Worm (Caenorhabditis elegans) whole organism, dauer: ENCODE data around the gene F52E1.14.

ENCODE experiments used
- unc-62 ChIP-seq: sonication (generic microtip); optimal IDR thresholded peaks from 2 replicates; lab custom pipeline; 2017; ENCODE audit warnings: missing biosample characterization, missing genetic modification reagents, missing genetic modification characterization

F52E1.14 gene

ce11 chrV:8375849-8376248, 7.9 kb upstream of the F52E1.14 start, which contains the start of gene F38E1.3:
Gene F38E1.3 (plus strand): TSS chrV:8376149.
- TF ChIP-seq unc-62: no peak

DNA sequence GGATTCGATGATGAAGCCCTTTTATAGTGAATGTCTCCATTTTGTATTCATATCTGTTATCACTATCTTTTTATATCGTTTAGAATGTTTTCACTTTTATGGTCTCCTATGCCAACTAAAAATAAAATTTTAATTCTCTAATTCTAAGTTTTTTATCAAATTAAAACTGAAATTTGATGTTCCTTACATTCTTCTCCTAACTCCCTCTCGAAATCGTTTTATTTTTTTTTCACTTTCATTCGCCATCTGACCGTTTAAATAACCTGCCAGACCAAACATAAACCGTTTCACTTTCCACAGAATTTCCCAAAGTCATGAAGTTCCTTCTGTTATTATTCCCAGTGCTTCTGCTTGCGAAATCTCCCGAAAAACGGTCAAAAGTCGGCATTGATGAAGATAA, 4.5 kb upstream of the F52E1.14 start, which contains the start of gene F52E1.5:
Gene F52E1.5, plus strand, starts transcription at position 301 of the 400 bp plus-strand sequence.
- no peak for TF ChIP-seq unc-62

DNA sequence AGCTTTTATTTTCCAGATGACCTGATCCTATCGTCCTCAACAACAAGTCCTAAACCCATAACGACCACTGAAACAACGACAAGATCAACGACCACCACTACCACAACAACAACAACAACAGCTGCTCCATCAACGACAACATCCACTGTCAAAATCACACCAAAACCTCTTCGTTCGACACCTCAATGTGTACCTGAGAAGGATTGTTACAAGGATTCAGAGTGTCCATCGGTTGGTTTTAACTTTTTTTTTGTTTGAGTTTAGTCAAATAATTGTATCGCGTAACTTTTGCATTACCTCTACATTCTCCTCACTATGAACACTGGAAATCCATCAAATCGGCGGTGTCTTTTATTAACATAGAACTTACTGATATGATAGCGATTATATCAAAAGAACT, 3.6 kb upstream of the F52E1.14 start:
- no peak for TF ChIP-seq unc-62

- TF ChIP-seq unc-62: no peak
Observed at ce11 chrV:8384809-8385208, 1.1 kb downstream of the F52E1.14 start.

- TF ChIP-seq unc-62: no peak
Observed at ce11 chrV:8385879-8386530, 2.3 kb downstream of the F52E1.14 start, which contains the start of gene hsp-17. Gene hsp-17 (minus strand): TSS chrV:8385929.

DNA sequence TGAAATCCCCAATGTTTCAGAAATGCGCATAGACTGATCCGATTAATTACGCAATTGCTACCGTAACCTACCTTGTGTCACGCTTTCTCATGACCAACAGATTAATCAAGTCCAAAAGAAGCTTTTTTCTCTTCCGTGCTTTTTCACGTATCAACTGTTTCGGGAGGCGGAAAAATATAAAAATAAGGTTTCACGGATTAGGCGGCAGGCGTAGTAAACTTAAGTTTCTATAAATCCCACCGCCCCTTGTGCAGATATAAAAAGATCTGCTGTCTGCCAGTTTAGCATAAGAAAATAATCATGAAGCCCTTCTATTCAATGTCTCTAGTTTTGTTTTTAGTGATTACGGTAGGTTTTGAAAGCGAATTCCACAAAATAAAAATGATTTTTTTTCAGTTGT, 3.3 kb downstream of the F52E1.14 start, which contains the start of gene gcy-7:
Gene gcy-7, plus strand, starts transcription at position 301 of the 400 bp plus-strand sequence.
- no peak for TF ChIP-seq unc-62

DNA sequence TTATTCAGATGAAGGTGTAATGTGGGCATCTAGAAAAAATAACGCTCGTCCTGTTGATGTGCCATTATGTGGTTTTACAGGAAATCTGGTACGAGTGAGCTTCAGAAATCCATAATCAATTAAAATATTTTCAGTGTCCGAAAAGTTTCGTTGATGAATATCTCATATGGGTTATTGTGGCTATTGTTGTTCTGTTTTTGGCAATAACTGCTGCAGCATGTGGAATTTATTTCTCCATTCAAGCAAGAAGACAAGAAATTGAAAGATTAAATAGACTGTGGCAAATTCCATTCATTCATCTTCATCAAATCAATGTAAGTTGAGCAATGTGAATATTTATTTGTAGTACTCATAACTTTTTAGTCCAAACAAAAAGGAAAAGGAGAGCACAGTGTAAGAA, 5.6 kb downstream of the F52E1.14 start:
- no peak for TF ChIP-seq unc-62

DNA sequence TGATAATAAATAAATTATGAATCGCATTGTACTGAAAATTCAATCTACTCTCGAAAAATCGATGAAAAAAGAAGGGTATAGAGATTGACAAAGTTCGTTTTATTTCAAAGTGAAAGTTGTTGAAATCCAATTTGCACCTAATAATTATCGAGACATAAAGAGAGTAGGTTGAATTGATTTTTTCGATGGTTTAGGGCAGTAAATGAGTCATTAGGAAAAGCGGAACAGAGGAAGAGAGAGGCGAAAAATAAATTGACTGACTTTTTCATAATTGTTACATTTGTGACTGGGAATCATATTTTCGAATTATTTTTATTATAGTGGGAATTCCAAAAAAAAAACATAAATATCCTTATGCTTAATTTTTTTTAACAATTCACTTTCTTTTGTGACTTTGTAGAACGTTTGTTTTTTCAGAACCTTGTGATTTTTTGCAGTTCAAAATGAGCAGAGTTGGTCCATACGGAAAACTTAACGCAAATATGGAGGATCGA, 10.7 kb downstream of the F52E1.14 start, which contains the start of the genes pho-6 and F52E1.3:
Gene pho-6, minus strand, starts transcription at position 101 of the 494 bp plus-strand sequence.
Gene F52E1.3, plus strand, starts transcription at position 444 of the 494 bp plus-strand sequence.
- no peak for TF ChIP-seq unc-62

ce11 chrV:8400808-8401207, 17.1 kb downstream of the F52E1.14 start:
- no peak for TF ChIP-seq unc-62

ce11 chrV:8401267-8401666, 17.5 kb downstream of the F52E1.14 start:
- no peak for TF ChIP-seq unc-62

DNA sequence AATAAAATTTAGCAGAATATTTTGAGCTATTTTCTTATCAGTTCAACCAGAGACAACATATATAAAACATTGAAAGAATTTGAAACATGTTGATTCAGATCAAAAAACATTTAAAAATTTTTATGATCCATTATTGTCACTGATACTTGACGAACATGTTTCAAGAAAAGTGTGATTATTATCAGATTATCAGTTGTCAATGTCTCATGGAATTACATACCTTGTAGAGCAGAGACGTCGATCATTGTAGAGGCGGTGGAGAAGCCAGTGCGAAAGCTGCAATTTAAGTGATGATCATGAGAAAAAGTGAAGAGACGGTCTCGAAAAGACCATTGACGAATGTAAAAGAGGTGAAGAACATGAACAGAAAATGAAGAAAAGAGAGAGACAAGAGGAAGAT, 18.7 kb downstream of the F52E1.14 start, which contains the start of gene F52E1.9:
Gene F52E1.9, minus strand, starts transcription at position 278 of the 400 bp plus-strand sequence.
- no peak for TF ChIP-seq unc-62

- no peak for TF ChIP-seq unc-62
Observed at ce11 chrV:8403152-8403551, 19.4 kb downstream of the F52E1.14 start.

DNA sequence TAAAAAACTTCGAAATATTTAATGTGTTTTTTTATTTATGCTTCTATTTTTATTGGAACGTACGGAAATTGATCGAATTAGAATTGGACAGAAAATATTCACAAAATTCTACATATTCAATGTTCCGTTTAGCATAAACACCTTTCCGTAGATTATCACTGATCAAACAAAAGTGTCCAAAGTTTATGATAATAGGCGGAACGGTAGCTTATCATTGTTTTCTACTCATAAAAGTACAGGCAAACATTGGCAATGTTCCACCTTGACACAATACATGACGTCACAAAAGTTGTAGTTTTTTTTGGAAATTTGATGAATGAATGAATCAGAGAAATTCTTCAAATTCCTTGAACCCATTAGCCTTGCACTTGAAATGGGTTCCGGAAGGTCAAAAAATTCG, 20.2 kb downstream of the F52E1.14 start:
- no peak for TF ChIP-seq unc-62

- no peak for TF ChIP-seq unc-62
Observed at ce11 chrV:8404339-8404738, 20.6 kb downstream of the F52E1.14 start.

DNA sequence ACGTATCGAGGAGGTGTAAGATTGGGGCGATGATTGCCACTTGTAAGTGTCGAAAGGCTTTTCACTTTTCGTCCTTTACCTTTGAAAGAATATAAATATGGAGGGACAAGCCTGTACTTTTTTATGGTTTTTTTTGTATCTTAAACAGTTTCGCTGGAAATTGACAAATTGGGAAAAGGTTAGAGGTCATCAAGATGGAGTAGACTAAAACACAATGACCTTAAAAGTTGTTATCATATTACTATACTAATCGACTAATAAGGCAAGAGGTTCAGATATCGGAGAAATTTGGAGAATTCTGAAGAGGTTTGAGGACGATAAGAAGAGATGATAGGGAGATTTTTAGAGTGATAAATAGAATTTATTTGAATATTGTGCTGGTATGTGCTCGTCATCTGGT, 22.4 kb downstream of the F52E1.14 start:
- no peak for TF ChIP-seq unc-62

DNA sequence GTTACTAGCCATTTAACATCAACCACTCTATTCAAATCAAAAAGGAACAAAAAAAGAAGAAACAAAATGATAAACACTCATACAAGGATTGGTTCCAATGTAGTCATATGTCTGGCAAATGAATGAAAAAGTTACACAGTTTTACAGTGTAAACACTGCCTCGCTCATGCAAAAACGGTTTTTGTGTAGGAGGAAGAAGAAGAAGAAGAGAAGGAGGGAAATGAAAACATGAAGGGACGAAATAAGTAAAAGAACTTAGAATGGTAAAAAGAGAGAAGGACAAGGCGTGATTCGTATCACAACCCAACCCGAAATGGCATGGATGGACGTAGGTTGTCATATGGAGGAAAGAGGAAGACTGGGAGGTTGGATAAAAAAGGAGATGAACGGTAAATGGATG, 23.2 kb downstream of the F52E1.14 start:
- no peak for TF ChIP-seq unc-62

DNA sequence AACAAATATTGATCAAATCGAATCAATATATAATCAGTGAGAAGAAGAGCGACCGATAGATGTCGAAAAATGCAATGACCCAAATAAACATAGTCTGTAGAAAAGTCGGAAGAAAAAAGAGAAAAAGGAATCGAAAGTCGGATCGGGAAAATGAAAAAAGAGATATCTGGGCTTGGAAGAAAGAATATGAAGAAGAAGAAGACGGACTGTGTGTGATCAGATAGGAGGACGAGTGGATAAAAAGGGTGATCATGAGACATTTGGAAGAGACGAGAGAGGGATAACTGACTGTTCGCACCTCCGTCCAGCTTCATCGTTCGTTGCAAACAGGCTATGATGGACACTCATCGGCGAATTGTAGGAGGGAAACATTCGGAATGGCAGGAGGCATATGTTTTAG, 25.9 kb downstream of the F52E1.14 start:
- no peak for TF ChIP-seq unc-62

DNA sequence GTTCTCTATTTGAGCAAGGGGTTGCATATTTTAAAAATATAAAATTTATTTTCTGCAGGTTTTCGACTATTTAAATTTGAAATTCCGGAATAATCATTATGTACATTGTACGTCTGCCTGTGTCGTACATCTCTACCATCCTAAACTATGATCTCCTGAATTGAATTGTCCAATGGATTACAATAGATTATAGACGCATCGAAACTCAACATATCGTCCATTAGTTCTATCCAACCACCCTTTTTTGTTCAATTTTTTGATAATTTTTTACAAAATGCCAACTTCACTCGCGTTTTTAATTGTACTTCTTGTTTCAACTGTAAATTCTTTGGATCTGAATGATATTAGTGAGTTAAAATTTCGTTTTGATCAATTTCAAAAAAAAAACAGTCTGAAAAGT, 26.7 kb downstream of the F52E1.14 start, which contains the start of gene F52E1.2:
Gene F52E1.2, plus strand, starts transcription at position 190 of the 400 bp plus-strand sequence.
- TF ChIP-seq unc-62: no peak
